Worm (Caenorhabditis elegans) whole organism, L3 larva: ENCODE data around the gene acox-3.

Source experiments
- ZK546.5 ChIP-seq: sonication (generic microtip); optimal IDR thresholded peaks from 2 replicates; lab custom pipeline; 2017; ENCODE audit warnings: missing biosample characterization, missing genetic modification characterization
- ama-1 ChIP-seq: fragments of 150-350 bp; optimal IDR thresholded peaks from 2 replicates; lab custom pipeline; 2018
- ceh-82 ChIP-seq: fragments of 150-350 bp; optimal IDR thresholded peaks from 2 replicates; lab custom pipeline; 2014; ENCODE audit warnings: missing biosample characterization, missing genetic modification characterization
- daf-12 ChIP-seq: fragments of 150-350 bp; optimal IDR thresholded peaks from 2 replicates; lab custom pipeline; 2014; ENCODE audit warnings: missing biosample characterization, missing genetic modification reagents, missing genetic modification characterization
- egl-27 ChIP-seq: sonication (generic microtip); optimal IDR thresholded peaks from 4 replicates; lab custom pipeline; 2017; ENCODE audit warnings: missing biosample characterization, missing genetic modification reagents, missing genetic modification characterization
- lin-39 ChIP-seq: fragments of 150-350 bp; optimal IDR thresholded peaks from 2 replicates; lab custom pipeline; 2018; ENCODE audit warnings: missing biosample characterization, missing genetic modification reagents, missing genetic modification characterization
- mdl-1 ChIP-seq: fragments of 150-350 bp; optimal IDR thresholded peaks from 2 replicates; lab custom pipeline; 2014; ENCODE audit warnings: missing biosample characterization, missing genetic modification characterization
- nhr-237 ChIP-seq: fragments of 150-350 bp; optimal IDR thresholded peaks from 2 replicates; lab custom pipeline; 2014; ENCODE audit warnings: missing biosample characterization, missing genetic modification characterization
- nhr-77 ChIP-seq: fragments of 150-350 bp; optimal IDR thresholded peaks from 2 replicates; lab custom pipeline; 2014; ENCODE audit warnings: missing biosample characterization, missing genetic modification characterization
- pqm-1 ChIP-seq: fragments of 150-350 bp; optimal IDR thresholded peaks from 2 replicates; lab custom pipeline; 2017; ENCODE audit warnings: missing biosample characterization, missing genetic modification characterization, inconsistent platforms
- unc-62 ChIP-seq: fragments of 150-350 bp; sonication (generic microtip); optimal IDR thresholded peaks from 4 replicates; lab custom pipeline; 2014; ENCODE audit warnings: missing biosample characterization, missing genetic modification reagents, missing genetic modification characterization
- zag-1 ChIP-seq: fragments of 150-350 bp; optimal IDR thresholded peaks from 2 replicates; lab custom pipeline; 2014; ENCODE audit warnings: missing biosample characterization, missing genetic modification characterization
- ztf-4 ChIP-seq: fragments of 150-350 bp; optimal IDR thresholded peaks from 2 replicates; lab custom pipeline; 2014; ENCODE audit warnings: missing biosample characterization, missing genetic modification characterization

DNA sequence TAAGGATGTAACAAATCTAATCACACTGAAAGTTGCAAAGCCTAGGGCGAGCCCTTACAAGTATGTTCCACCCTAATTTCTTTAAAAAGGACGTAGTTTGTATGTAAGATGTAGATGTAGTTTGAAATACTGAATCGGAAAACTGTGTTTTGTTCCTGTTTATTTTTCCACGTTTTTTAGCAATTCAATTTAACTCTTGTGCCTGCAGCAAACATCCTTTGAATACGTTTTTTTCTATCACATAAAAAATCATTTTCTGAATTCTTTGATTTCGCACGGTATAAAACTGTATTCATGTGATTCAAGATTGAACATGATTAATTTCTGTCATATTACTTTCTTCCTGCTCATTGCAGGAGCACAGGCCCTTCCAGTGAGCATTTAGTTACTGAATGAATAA, 8.3 kb downstream of the acox-3 start, which contains the start of gene F58F9.9:
- TF ChIP-seq unc-62 (GFP tag; lab: Kevin White, UChicago) (no peak), ceh-82 (tag; lab: Kevin White, UChicago) (no peak), ztf-4 (no peak), nhr-77 (tag; lab: Kevin White, UChicago) (no peak), zag-1 (no peak), nhr-237 (tag; lab: Kevin White, UChicago) (no peak), daf-12 (tag; lab: Kevin White, UChicago) (no peak), mdl-1 (tag; lab: Kevin White, UChicago) (no peak), pqm-1 (tag; lab: Kevin White, UChicago) (no peak), lin-39 (tag; lab: Kevin White, UChicago) (no peak), egl-27 (no peak), ama-1 (lab: Kevin White, UChicago) (no peak), ZK546.5 (no peak)
